Fruit fly (Drosophila melanogaster): ENCODE results near the gene Tmf.

Gene Tmf

dm6 chrX:6863289-6863938 is 19.3 kb downstream of the Tmf start, which contains the start of gene CG43736 (continued):
- TF ChIP-seq Blimp-1 (GFP tag; optimal IDR thresholded peaks at IDR 0.05), result peak; percentile 96
- TF ChIP-seq tx (GFP tag; optimal IDR thresholded peaks at IDR 0.05), result peak; percentile 89
- peak; percentile 98 for TF ChIP-seq CG7556 (GFP tag; optimal IDR thresholded peaks at IDR 0.05)
- TF ChIP-seq CG10321 (GFP tag; IDR thresholded peaks at IDR 0.05), result 0 out of 2 replicates have a peak, but pooled peaks have one; percentile 46
- TF ChIP-seq usp (GFP tag; optimal IDR thresholded peaks at IDR 0.05), result no peak
- TF ChIP-seq CG8478 (optimal IDR thresholded peaks at IDR 0.05), result no peak
- TF ChIP-seq CG43689 (GFP tag; IDR thresholded peaks at IDR 0.05), result peak; percentile 70
- peak; percentile 63 for TF ChIP-seq Neu2 (GFP tag; optimal IDR thresholded peaks at IDR 0.05; ENCODE audit: borderline replicate concordance)
- TF ChIP-seq CG16815 (GFP tag; optimal IDR thresholded peaks at IDR 0.05), result peak; percentile 91
- TF ChIP-seq CG16779 (GFP tag; IDR thresholded peaks at IDR 0.05), result no peak
- TF ChIP-seq Antp (GFP tag; optimal IDR thresholded peaks at IDR 0.05), result peak; percentile 88
- peak; percentile 83 for TF ChIP-seq CG17612 (GFP tag; IDR thresholded peaks at IDR 0.05)
- peak; percentile 94 for TF ChIP-seq oc (tag; optimal IDR thresholded peaks at IDR 0.05)
- no peak for TF ChIP-seq Bgb (GFP tag; IDR thresholded peaks at IDR 0.05; ENCODE audit: partially characterized antibody)
- peak; percentile 65 for TF ChIP-seq CG7271 (tag; optimal IDR thresholded peaks at IDR 0.05)
- TF ChIP-seq CG2116 (GFP tag; optimal IDR thresholded peaks at IDR 0.05), result peak; percentile 69
- TF ChIP-seq Hey (tag; optimal IDR thresholded peaks at IDR 0.05), result peak; percentile 78
- peak; percentile 81 for TF ChIP-seq zfh2 (GFP tag; optimal IDR thresholded peaks at IDR 0.05)
- TF ChIP-seq ato (GFP tag; IDR thresholded peaks at IDR 0.05; ENCODE audit: partially characterized antibody), result no peak
- no peak for TF ChIP-seq CG1832 (GFP tag; optimal IDR thresholded peaks at IDR 0.05)
- peak; percentile 97 for TF ChIP-seq Oli (tag; optimal IDR thresholded peaks at IDR 0.05)
- peak; percentile 94 for TF ChIP-seq CG4820 (GFP tag; optimal IDR thresholded peaks at IDR 0.05)
- TF ChIP-seq CG10209 (GFP tag; optimal IDR thresholded peaks at IDR 0.05), result peak; percentile 96
- peak; percentile 85 for TF ChIP-seq CG30020 (tag; optimal IDR thresholded peaks at IDR 0.05)
- TF ChIP-seq Xrp1 (GFP tag; IDR thresholded peaks at IDR 0.05), result peak; percentile 91
- peak; percentile 94 for TF ChIP-seq dpn (GFP tag; optimal IDR thresholded peaks at IDR 0.05)
- peak; percentile 85 for TF ChIP-seq CG11456 (GFP tag; IDR thresholded peaks at IDR 0.05)
- peak; percentile 80 for TF ChIP-seq CG32772 (GFP tag; IDR thresholded peaks at IDR 0.05)
- TF ChIP-seq NC2β (GFP tag; optimal IDR thresholded peaks at IDR 0.05), result peak; percentile 87
- TF ChIP-seq bbx (GFP tag; IDR thresholded peaks at IDR 0.05; ENCODE audit: partially characterized antibody), result no peak
- peak; percentile 98 for TF ChIP-seq dmrt99B (tag; optimal IDR thresholded peaks at IDR 0.05)
- peak; percentile 35 for TF ChIP-seq CG9797 (GFP tag; optimal IDR thresholded peaks at IDR 0.05)
- TF ChIP-seq bcd (GFP tag; optimal IDR thresholded peaks at IDR 0.05), result peak; percentile 95
- TF ChIP-seq HmgZ (tag; optimal IDR thresholded peaks at IDR 0.05), result peak; percentile 95
- peak; percentile 62; the same call in 1 of the 2 replicates for TF ChIP-seq toy (GFP tag; IDR thresholded peaks at IDR 0.05)
- TF ChIP-seq yki (optimal IDR thresholded peaks at IDR 0.05), result no peak
- peak; percentile 87 for TF ChIP-seq CG32532 (GFP tag; IDR thresholded peaks at IDR 0.05)
- peak in 1 of 3 experiments; percentile 95 for TF ChIP-seq lola (GFP tag; optimal IDR thresholded peaks at IDR 0.05)
- TF ChIP-seq zen (tag; optimal IDR thresholded peaks at IDR 0.05), result peak; percentile 92
- TF ChIP-seq cad (GFP tag; optimal IDR thresholded peaks at IDR 0.05), result no peak
- peak; percentile 95 for TF ChIP-seq gcm (GFP tag; optimal IDR thresholded peaks at IDR 0.05)
- TF ChIP-seq zf30C (GFP tag; optimal IDR thresholded peaks at IDR 0.05), result no peak
- TF ChIP-seq CG11695 (GFP tag; IDR thresholded peaks at IDR 0.05), result peak; percentile 93
- TF ChIP-seq CG11723 (GFP tag; optimal IDR thresholded peaks at IDR 0.05), result peak; percentile 91
- TF ChIP-seq CG7357 (GFP tag; IDR thresholded peaks at IDR 0.05), result peak; percentile 78
- TF ChIP-seq Hr39 (optimal IDR thresholded peaks at IDR 0.05), result no peak
- no peak for TF ChIP-seq Dref (GFP tag; IDR thresholded peaks at IDR 0.05)
- TF ChIP-seq CG6654 (GFP tag; optimal IDR thresholded peaks at IDR 0.05), result peak; percentile 86
- no peak for TF ChIP-seq pan (optimal IDR thresholded peaks at IDR 0.05)
- TF ChIP-seq pan (GFP tag; optimal IDR thresholded peaks at IDR 0.05 in 1 of 2, IDR thresholded peaks at IDR 0.05 in 1 of 2), result peak in 1 of 2 experiments; percentile 90
- TF ChIP-seq grau (tag; optimal IDR thresholded peaks at IDR 0.05), result peak; percentile 97

Measured in whole organism, embryonic.